Worm (Caenorhabditis elegans) whole organism, young adult: ENCODE data around the gene T04B2.8.

Source experiments
- B0261.1 ChIP-seq: sonication (generic microtip); optimal IDR thresholded peaks from 2 replicates; lab custom pipeline; 2016; ENCODE audit warnings: mild to moderate bottlenecking, missing genetic modification characterization, moderate library complexity, missing compliant biosample characterization
- C06A6.2 ChIP-seq: fragments of 200-800 bp; sonication (Bioruptor generic); conservative IDR thresholded peaks from 2 replicates; pipeline ENCODE4 v1.3.6; 2022; ENCODE audit warnings: missing genetic modification characterization, missing compliant biosample characterization
- F23B12.7 ChIP-seq: sonication (generic microtip); optimal IDR thresholded peaks from 2 replicates; lab custom pipeline; 2017; ENCODE audit warnings: missing genetic modification characterization, mild to moderate bottlenecking, missing compliant biosample characterization, antibody characterized with exemption, moderate library complexity; ENCODE audit not compliant: insufficient read depth
- F49E8.2 ChIP-seq: sonication (generic microtip); optimal IDR thresholded peaks from 3 replicates; lab custom pipeline; 2017; ENCODE audit warnings: missing genetic modification characterization, mild to moderate bottlenecking, missing compliant biosample characterization, antibody characterized with exemption, moderate library complexity; ENCODE audit not compliant: insufficient read depth
- T07F8.4 ChIP-seq: sonication (generic microtip); optimal IDR thresholded peaks from 2 replicates; lab custom pipeline; 2016; ENCODE audit warnings: mild to moderate bottlenecking, missing genetic modification characterization, moderate library complexity, missing compliant biosample characterization
- ZK185.1 ChIP-seq: sonication (generic microtip); optimal IDR thresholded peaks from 2 replicates; lab custom pipeline; 2016; ENCODE audit warnings: mild to moderate bottlenecking, missing genetic modification characterization, missing compliant biosample characterization; ENCODE audit not compliant: poor library complexity, severe bottlenecking
- atf-7 ChIP-seq: sonication (generic microtip); optimal IDR thresholded peaks from 2 replicates; lab custom pipeline; 2017; ENCODE audit warnings: mild to moderate bottlenecking, missing genetic modification characterization, missing compliant biosample characterization
- athp-1 ChIP-seq: sonication (generic microtip); optimal IDR thresholded peaks from 2 replicates; lab custom pipeline; 2017; ENCODE audit warnings: mild to moderate bottlenecking, missing genetic modification characterization, missing compliant biosample characterization
- attf-6 ChIP-seq: fragments of 200-800 bp; sonication (Bioruptor generic); IDR thresholded peaks from 2 replicates; pipeline ENCODE4 v1.3.6; 2022; ENCODE audit warnings: missing genetic modification reagents, missing genetic modification characterization, missing compliant biosample characterization
- bed-1 ChIP-seq: fragments of 200-800 bp; sonication (Bioruptor generic); IDR thresholded peaks from 2 replicates; pipeline ENCODE4 v1.3.6; 2022; ENCODE audit warnings: missing genetic modification reagents, missing genetic modification characterization, missing compliant biosample characterization
- cebp-1 ChIP-seq, 2 experiments: fragments of 200-800 bp in 1 of 2; sonication (Bioruptor generic) in 1 of 2; sonication (generic microtip) in 1 of 2; IDR thresholded peaks in 1 of 2; optimal IDR thresholded peaks in 1 of 2; 2 replicates each; pipeline versions ENCODE4 v1.3.6 to Lab custom; 2017 to 2022; ENCODE audit warnings: missing compliant biosample characterization in 2 of 2, missing genetic modification characterization in 2 of 2, mild to moderate bottlenecking in 1 of 2, missing genetic modification reagents in 1 of 2, moderate library complexity in 1 of 2
- cebp-2 ChIP-seq: fragments of 200-800 bp; sonication (Bioruptor generic); IDR thresholded peaks from 2 replicates; pipeline ENCODE4 v1.3.6; 2022; ENCODE audit warnings: missing genetic modification characterization, missing compliant biosample characterization
- ceh-100 ChIP-seq: fragments of 200-800 bp; sonication (Bioruptor generic); IDR thresholded peaks from 2 replicates; pipeline ENCODE4 v1.3.6; 2022; ENCODE audit warnings: missing genetic modification reagents, missing genetic modification characterization, missing compliant biosample characterization
- ceh-27 ChIP-seq: fragments of 200-800 bp; sonication (Bioruptor generic); optimal IDR thresholded peaks from 2 replicates; lab custom pipeline; 2018; ENCODE audit warnings: mild to moderate bottlenecking, missing genetic modification characterization, moderate library complexity, missing compliant biosample characterization
- ceh-40 ChIP-seq: fragments of 200-800 bp; sonication (Bioruptor generic); IDR thresholded peaks from 2 replicates; pipeline ENCODE4 v1.3.6; 2022; ENCODE audit warnings: missing genetic modification characterization, missing compliant biosample characterization
- ceh-58 ChIP-seq: fragments of 200-800 bp; sonication (Bioruptor generic); IDR thresholded peaks from 2 replicates; pipeline ENCODE4 v1.3.6; 2022; ENCODE audit warnings: missing genetic modification characterization, missing compliant biosample characterization
- dox-1 ChIP-seq: fragments of 200-800 bp; sonication (Bioruptor generic); IDR thresholded peaks from 2 replicates; pipeline ENCODE4 v1.3.6; 2022; ENCODE audit warnings: missing genetic modification reagents, missing genetic modification characterization, missing compliant biosample characterization
- dpl-1 ChIP-seq: fragments of 150-350 bp; optimal IDR thresholded peaks from 2 replicates; lab custom pipeline; 2014; ENCODE audit warnings: missing biosample characterization, missing genetic modification reagents, missing genetic modification characterization
- efl-1 ChIP-seq: fragments of 150-350 bp; optimal IDR thresholded peaks from 2 replicates; lab custom pipeline; 2014; ENCODE audit warnings: missing biosample characterization, missing genetic modification reagents, missing genetic modification characterization
- egl-18 ChIP-seq: fragments of 200-800 bp; sonication (Bioruptor generic); IDR thresholded peaks from 2 replicates; pipeline ENCODE4 v1.3.6; 2022; ENCODE audit warnings: missing genetic modification reagents, missing genetic modification characterization, missing compliant biosample characterization
- egrh-3 ChIP-seq: fragments of 200-800 bp; sonication (Bioruptor generic); IDR thresholded peaks from 2 replicates; pipeline ENCODE4 v1.3.6; 2022; ENCODE audit warnings: missing genetic modification reagents, missing genetic modification characterization, missing compliant biosample characterization
- fkh-3 ChIP-seq: sonication (generic microtip); optimal IDR thresholded peaks from 2 replicates; lab custom pipeline; 2016; ENCODE audit warnings: mild to moderate bottlenecking, missing genetic modification characterization, missing compliant biosample characterization
- hrde-1 ChIP-seq: sonication (generic microtip); optimal IDR thresholded peaks from 2 replicates; lab custom pipeline; 2016; ENCODE audit warnings: missing genetic modification characterization, mild to moderate bottlenecking, missing compliant biosample characterization, moderate library complexity, missing genotype, missing genetic modification reagents, borderline replicate concordance
- let-607 ChIP-seq, 2 experiments: fragments of 200-800 bp in 1 of 2; sonication (Bioruptor generic) in 1 of 2; sonication (generic microtip) in 1 of 2; optimal IDR thresholded peaks; 2 replicates each; lab custom pipeline; 2016 to 2018; ENCODE audit warnings: mild to moderate bottlenecking in 2 of 2, missing compliant biosample characterization in 2 of 2, missing genetic modification characterization in 2 of 2, moderate library complexity in 2 of 2, missing genotype in 1 of 2
- lin-35 ChIP-seq, 3 experiments: fragments of 150-350 bp in 2 of 3; sonication (generic microtip) in 1 of 3; optimal IDR thresholded peaks; 2 replicates each; lab custom pipeline; 2014 to 2018; ENCODE audit warnings: missing biosample characterization in 3 of 3, missing genetic modification characterization in 3 of 3, missing genetic modification reagents in 3 of 3
- lsl-1 ChIP-seq: fragments of 200-800 bp; sonication (Bioruptor generic); optimal IDR thresholded peaks from 2 replicates; lab custom pipeline; 2018; ENCODE audit warnings: mild to moderate bottlenecking, missing genetic modification characterization, moderate library complexity, missing compliant biosample characterization
- madf-6 ChIP-seq: fragments of 200-800 bp; sonication (Bioruptor generic); IDR thresholded peaks from 2 replicates; pipeline ENCODE4 v1.3.6; 2022; ENCODE audit warnings: missing genetic modification reagents, missing genetic modification characterization, missing compliant biosample characterization
- madf-8 ChIP-seq: fragments of 200-800 bp; sonication (Bioruptor generic); conservative IDR thresholded peaks from 2 replicates; pipeline ENCODE4 v1.3.6; 2022; ENCODE audit warnings: missing genetic modification reagents, missing genetic modification characterization, missing compliant biosample characterization
- mel-28 ChIP-seq: sonication (generic microtip); optimal IDR thresholded peaks from 2 replicates; lab custom pipeline; 2016; ENCODE audit warnings: borderline replicate concordance, mild to moderate bottlenecking, missing genetic modification characterization, missing compliant biosample characterization
- mes-4 ChIP-seq: sonication (generic microtip); optimal IDR thresholded peaks from 2 replicates; lab custom pipeline; 2016; ENCODE audit warnings: missing genotype, missing genetic modification characterization, missing compliant biosample characterization
- nhr-120 ChIP-seq: fragments of 200-800 bp; sonication (Bioruptor generic); IDR thresholded peaks from 2 replicates; pipeline ENCODE4 v1.3.6; 2022; ENCODE audit warnings: missing genetic modification characterization, missing compliant biosample characterization
- sdz-38 ChIP-seq: sonication (generic microtip); optimal IDR thresholded peaks from 2 replicates; lab custom pipeline; 2016; ENCODE audit warnings: missing genotype, missing genetic modification characterization, missing compliant biosample characterization
- snpc-4 ChIP-seq, 5 experiments: fragments of 150-350 bp in 1 of 5; sonication (generic microtip) in 4 of 5; optimal IDR thresholded peaks; 2 replicates each; lab custom pipeline; 2014 to 2018; ENCODE audit warnings: missing genetic modification characterization in 5 of 5, missing biosample characterization in 3 of 5, antibody characterized with exemption in 2 of 5, mild to moderate bottlenecking in 2 of 5, missing compliant biosample characterization in 2 of 5, missing genotype in 2 of 5, moderate library complexity in 2 of 5, missing genetic modification reagents in 1 of 5
- tbp1 ChIP-seq: fragments of 200-800 bp; sonication (Bioruptor generic); optimal IDR thresholded peaks from 2 replicates; lab custom pipeline; 2018; ENCODE audit warnings: mild to moderate bottlenecking, missing genetic modification characterization, missing compliant biosample characterization
- ztf-22 ChIP-seq: fragments of 200-800 bp; sonication (Bioruptor generic); optimal IDR thresholded peaks from 2 replicates; lab custom pipeline; 2018; ENCODE audit warnings: mild to moderate bottlenecking, missing genetic modification characterization, moderate library complexity, missing compliant biosample characterization
- ztf-6 ChIP-seq: fragments of 200-800 bp; sonication (Bioruptor generic); IDR thresholded peaks from 2 replicates; pipeline ENCODE4 v1.3.6; 2022; ENCODE audit warnings: missing genetic modification reagents, missing genetic modification characterization, missing compliant biosample characterization

The T04B2.8 gene

ce11 chrIV:10085401-10086187 is 34.6 kb upstream of the T04B2.8 start, which contains the start of the genes col-2 and ndc-80 (continued):
- no peak for TF ChIP-seq atf-7 (tag; lab: Kevin White, UChicago)
- TF ChIP-seq dpl-1 = peak; percentile 68
- peak; percentile 38 for TF ChIP-seq madf-8 (GFP tag; lab: Robert Waterston, UW)
- TF ChIP-seq T07F8.4 (tag; lab: Kevin White, UChicago) = no peak
- TF ChIP-seq ZK185.1 = no peak
- TF ChIP-seq lsl-1 (GFP tag; lab: Kevin White, UChicago) = peak; percentile 44
- no peak for TF ChIP-seq B0261.1 (tag; lab: Kevin White, UChicago)
- no peak for TF ChIP-seq attf-6
- peak; percentile 56 for TF ChIP-seq dox-1
- peak; percentile 95 for TF ChIP-seq ceh-100 (GFP tag; lab: Robert Waterston, UW)
- no peak for TF ChIP-seq mes-4 (tag; lab: Kevin White, UChicago)
- TF ChIP-seq let-607 (tag; optimal IDR thresholded peaks at IDR 0.05; lab: Kevin White, UChicago) = no peak
- no peak for TF ChIP-seq C06A6.2 (GFP tag; lab: Robert Waterston, UW)
- TF ChIP-seq ztf-22 = no peak
- TF ChIP-seq nhr-120 = no peak
- TF ChIP-seq cebp-2 (GFP tag; lab: Robert Waterston, UW) = no peak
- TF ChIP-seq cebp-1 (GFP tag; IDR thresholded peaks at IDR 0.05; lab: Robert Waterston, UW) = no peak
- no peak for TF ChIP-seq cebp-1 (tag; optimal IDR thresholded peaks at IDR 0.05; lab: Kevin White, UChicago)
- TF ChIP-seq egl-18 (GFP tag; lab: Robert Waterston, UW) = no peak
- peak; percentile 44 for TF ChIP-seq ceh-27 (GFP tag; lab: Kevin White, UChicago)
- TF ChIP-seq athp-1 (tag; lab: Kevin White, UChicago) = no peak
- no peak for TF ChIP-seq mel-28 (tag; lab: Kevin White, UChicago)
- no peak for TF ChIP-seq sdz-38
- TF ChIP-seq F23B12.7 = peak; percentile 91
- no peak for TF ChIP-seq bed-1 (GFP tag; lab: Robert Waterston, UW)
- peak; percentile 23 for TF ChIP-seq tbp1 (GFP tag; lab: Kevin White, UChicago)
- peak; percentile 84 for TF ChIP-seq efl-1 (GFP tag; lab: Kevin White, UChicago)
- peak; percentile 37 for TF ChIP-seq F49E8.2 (tag; lab: Kevin White, UChicago)
- TF ChIP-seq madf-6 (GFP tag; lab: Robert Waterston, UW) = peak; percentile 40; the same call in 1 of the 2 replicates
- no peak for TF ChIP-seq fkh-3 (tag; lab: Kevin White, UChicago)
- TF ChIP-seq lin-35 (GFP tag; optimal IDR thresholded peaks at IDR 0.05; lab: Kevin White, UChicago) = peak in 1 of 3 experiments; percentile 7
- TF ChIP-seq hrde-1 = no peak
- TF ChIP-seq egrh-3 (GFP tag; lab: Robert Waterston, UW) = no peak
- no peak for TF ChIP-seq ztf-6
- no peak for TF ChIP-seq snpc-4 (GFP tag; optimal IDR thresholded peaks at IDR 0.05; lab: Kevin White, UChicago)
- TF ChIP-seq snpc-4 (tag; optimal IDR thresholded peaks at IDR 0.05; lab: Kevin White, UChicago) = peak in 2 of 4 experiments; percentile 26 to 46
- no peak for TF ChIP-seq ceh-58
- no peak for TF ChIP-seq ceh-40 (GFP tag; lab: Robert Waterston, UW)
